Worm (Caenorhabditis elegans): Measurements from ENCODE around the gene C08H9.16.

The C08H9.16 gene

ce11 chrII:9892409-9892808 is at the start of gene C08H9.16:
C08H9.16 (plus strand) TSS chrII:9892778.
- no peak for TF ChIP-seq M03D4.4 (tag; optimal IDR thresholded peaks at IDR 0.05)
- TF ChIP-seq bed-3 (GFP tag; optimal IDR thresholded peaks at IDR 0.05): no peak
- TF ChIP-seq lsy-2 (tag; optimal IDR thresholded peaks at IDR 0.05): peak; percentile 95
- no peak for TF ChIP-seq zip-8 (tag; optimal IDR thresholded peaks at IDR 0.05)
- peak; percentile 11 for TF ChIP-seq lin-13 (tag; optimal IDR thresholded peaks at IDR 0.05)
- no peak for TF ChIP-seq cnd-1 (tag; optimal IDR thresholded peaks at IDR 0.05)
- no peak for TF ChIP-seq unc-62 (GFP tag; optimal IDR thresholded peaks at IDR 0.05)
- TF ChIP-seq unc-120 (tag; optimal IDR thresholded peaks at IDR 0.05; ENCODE audit: poor library complexity, severe bottlenecking): no peak
- no peak for TF ChIP-seq tbx-8 (GFP tag; optimal IDR thresholded peaks at IDR 0.05)
- no peak for TF ChIP-seq elt-1 (tag; optimal IDR thresholded peaks at IDR 0.05; ENCODE audit: borderline replicate concordance, insufficient read depth)
- TF ChIP-seq nhr-76 (tag; optimal IDR thresholded peaks at IDR 0.05): no peak
- TF ChIP-seq ceh-83 (GFP tag; optimal IDR thresholded peaks at IDR 0.05): no peak
- peak; percentile 59 for TF ChIP-seq hlh-1 (tag; optimal IDR thresholded peaks at IDR 0.05)
- TF ChIP-seq mep-1 (tag; optimal IDR thresholded peaks at IDR 0.05): peak; percentile 36
- no peak for TF ChIP-seq ham-2 (GFP tag; optimal IDR thresholded peaks at IDR 0.05)
- no peak for TF ChIP-seq ces-1 (GFP tag; optimal IDR thresholded peaks at IDR 0.05)
- TF ChIP-seq pha-4 (tag; optimal IDR thresholded peaks at IDR 0.05): no peak
- TF ChIP-seq ztf-11 (tag; optimal IDR thresholded peaks at IDR 0.05): no peak

- no peak for TF ChIP-seq nhr-12 (tag; optimal IDR thresholded peaks at IDR 0.05)
- no peak for TF ChIP-seq mls-2 (tag; optimal IDR thresholded peaks at IDR 0.05)
These were observed 47.3 kb upstream of the C08H9.16 start, which contains the start of gene chil-9 for ce11 chrII:9845239-9845638. chil-9 (minus strand) TSS chrII:9845339.

- TF ChIP-seq nhr-76 (tag; optimal IDR thresholded peaks at IDR 0.05) (no peak), sptf-1 (tag; optimal IDR thresholded peaks at IDR 0.05) (no peak), lsy-2 (tag; optimal IDR thresholded peaks at IDR 0.05) (no peak), blmp-1 (tag; optimal IDR thresholded peaks at IDR 0.05) (no peak), hlh-1 (tag; optimal IDR thresholded peaks at IDR 0.05) (no peak), unc-120 (tag; optimal IDR thresholded peaks at IDR 0.05; ENCODE audit: poor library complexity, severe bottlenecking) (no peak), mls-2 (tag; optimal IDR thresholded peaks at IDR 0.05) (no peak), nhr-12 (tag; optimal IDR thresholded peaks at IDR 0.05) (no peak), unc-39 (tag; optimal IDR thresholded peaks at IDR 0.05) (no peak), elt-1 (tag; optimal IDR thresholded peaks at IDR 0.05; ENCODE audit: borderline replicate concordance, insufficient read depth) (no peak), ham-2 (GFP tag; optimal IDR thresholded peaks at IDR 0.05) (no peak), ces-1 (GFP tag; optimal IDR thresholded peaks at IDR 0.05) (no peak)
These were observed 43.1 kb upstream of the C08H9.16 start, which contains the start of gene old-2 for ce11 chrII:9849497-9849896. old-2 (minus strand) TSS chrII:9849597.

ce11 chrII:9850945-9851344 is 41.6 kb upstream of the C08H9.16 start, which contains the start of gene ZK938.10:
ZK938.10 (minus strand) TSS chrII:9851045.
- no peak for TF ChIP-seq mep-1 (tag; optimal IDR thresholded peaks at IDR 0.05)
- TF ChIP-seq mab-5 (tag; optimal IDR thresholded peaks at IDR 0.05): no peak
- no peak for TF ChIP-seq lin-13 (tag; optimal IDR thresholded peaks at IDR 0.05)
- TF ChIP-seq lsy-2 (tag; optimal IDR thresholded peaks at IDR 0.05): no peak
- no peak for TF ChIP-seq cnd-1 (tag; optimal IDR thresholded peaks at IDR 0.05)
- no peak for TF ChIP-seq tbx-8 (GFP tag; optimal IDR thresholded peaks at IDR 0.05)
- no peak for TF ChIP-seq ceh-39 (tag; optimal IDR thresholded peaks at IDR 0.05)
- no peak for TF ChIP-seq ces-1 (GFP tag; optimal IDR thresholded peaks at IDR 0.05)

ce11 chrII:9855620-9856019 is 37.0 kb upstream of the C08H9.16 start, which contains the start of gene chil-4:
chil-4 (minus strand) TSS chrII:9855720.
- TF ChIP-seq cnd-1 (tag; optimal IDR thresholded peaks at IDR 0.05) (no peak), unc-120 (tag; optimal IDR thresholded peaks at IDR 0.05; ENCODE audit: poor library complexity, severe bottlenecking) (no peak)

- TF ChIP-seq sem-2 (GFP tag; optimal IDR thresholded peaks at IDR 0.05): no peak
- no peak for TF ChIP-seq zip-8 (tag; optimal IDR thresholded peaks at IDR 0.05)
- TF ChIP-seq snpc-4 (tag; optimal IDR thresholded peaks at IDR 0.05): no peak
- no peak for TF ChIP-seq nhr-12 (tag; optimal IDR thresholded peaks at IDR 0.05)
- no peak for TF ChIP-seq flh-1 (GFP tag; optimal IDR thresholded peaks at IDR 0.05)
- no peak for TF ChIP-seq mab-5 (tag; optimal IDR thresholded peaks at IDR 0.05)
- no peak for TF ChIP-seq unc-120 (tag; optimal IDR thresholded peaks at IDR 0.05; ENCODE audit: poor library complexity, severe bottlenecking)
These were observed 34.8 kb upstream of the C08H9.16 start, which contains the start of gene chil-6 for ce11 chrII:9857791-9858190. chil-6 (minus strand) TSS chrII:9857891.

All from whole organism, mixed stage, embryonic.